Fruit fly (Drosophila melanogaster): ENCODE data around the gene t-cup.

Gene t-cup

dm6 chr2L:12463037-12463436 lies 34.1 kb downstream of the t-cup start (continued):
- TF ChIP-seq HLH3B (GFP tag; IDR thresholded peaks at IDR 0.05) (no peak), CG18619 (GFP tag; optimal IDR thresholded peaks at IDR 0.05) (no peak), CG12071 (GFP tag; optimal IDR thresholded peaks at IDR 0.05) (peak; percentile 66), CHES-1-like (GFP tag; optimal IDR thresholded peaks at IDR 0.05) (no peak), ara (GFP tag; IDR thresholded peaks at IDR 0.05) (no peak), sisA (GFP tag; IDR thresholded peaks at IDR 0.05) (no peak), ap (GFP tag; IDR thresholded peaks at IDR 0.05) (no peak), CG11456 (GFP tag; IDR thresholded peaks at IDR 0.05) (no peak), CG31224 (GFP tag; IDR thresholded peaks at IDR 0.05) (no peak), stc (GFP tag; IDR thresholded peaks at IDR 0.05) (no peak), Poxn (GFP tag; IDR thresholded peaks at IDR 0.05) (no peak), zfh1 (GFP tag; IDR thresholded peaks at IDR 0.05) (no peak), Dref (GFP tag; IDR thresholded peaks at IDR 0.05) (no peak), B-H1 (GFP tag; IDR thresholded peaks at IDR 0.05) (no peak), CG14014 (GFP tag; IDR thresholded peaks at IDR 0.05) (no peak; the same call in 1 of the 2 replicates), Hr78 (GFP tag; optimal IDR thresholded peaks at IDR 0.05) (no peak), CG11504 (tag; optimal IDR thresholded peaks at IDR 0.05) (peak; percentile 18), BEAF-32 (GFP tag; optimal IDR thresholded peaks at IDR 0.05) (no peak), CG11696 (GFP tag; IDR thresholded peaks at IDR 0.05) (no peak; the same call in 1 of the 2 replicates), CG11085 (GFP tag; IDR thresholded peaks at IDR 0.05) (no peak), fd3F (GFP tag; optimal IDR thresholded peaks at IDR 0.05) (no peak), Meics (GFP tag; optimal IDR thresholded peaks at IDR 0.05) (peak; percentile 20), lab (GFP tag; optimal IDR thresholded peaks at IDR 0.05) (peak; percentile 53), CG10462 (GFP tag; optimal IDR thresholded peaks at IDR 0.05) (no peak), en (GFP tag; optimal IDR thresholded peaks at IDR 0.05) (no peak), CG9609 (GFP tag; optimal IDR thresholded peaks at IDR 0.05) (no peak), YL-1 (GFP tag; optimal IDR thresholded peaks at IDR 0.05) (no peak), Dip2 (GFP tag; IDR thresholded peaks at IDR 0.05) (no peak), mld (GFP tag; IDR thresholded peaks at IDR 0.05; ENCODE audit: partially characterized antibody) (no peak), wdn (GFP tag; IDR thresholded peaks at IDR 0.05) (no peak), kay (GFP tag; optimal IDR thresholded peaks at IDR 0.05) (peak; percentile 6), ranshi (GFP tag; IDR thresholded peaks at IDR 0.05) (no peak), Dp (GFP tag; optimal IDR thresholded peaks at IDR 0.05) (no peak), Abd-B (GFP tag; optimal IDR thresholded peaks at IDR 0.05) (no peak), Asciz (GFP tag; optimal IDR thresholded peaks at IDR 0.05) (peak; percentile 69), twi (tag; optimal IDR thresholded peaks at IDR 0.05) (no peak), grau (tag; optimal IDR thresholded peaks at IDR 0.05) (peak; percentile 1), CG7839 (tag; optimal IDR thresholded peaks at IDR 0.05) (no peak), org-1 (GFP tag; optimal IDR thresholded peaks at IDR 0.05) (peak; percentile 10), tll (GFP tag; optimal IDR thresholded peaks at IDR 0.05) (no peak), CG12942 (GFP tag; optimal IDR thresholded peaks at IDR 0.05) (no peak), CG12299 (tag; optimal IDR thresholded peaks at IDR 0.05) (peak; percentile 4), CG10274 (GFP tag; optimal IDR thresholded peaks at IDR 0.05) (no peak), aop (GFP tag; IDR thresholded peaks at IDR 0.05) (no peak), Oli (tag; optimal IDR thresholded peaks at IDR 0.05) (no peak), CG1647 (GFP tag; optimal IDR thresholded peaks at IDR 0.05) (no peak), rib (GFP tag; IDR thresholded peaks at IDR 0.05) (0 out of 2 replicates have a peak, but pooled peaks have one; percentile 35), CG17912 (GFP tag; optimal IDR thresholded peaks at IDR 0.05) (no peak), sens-2 (GFP tag; IDR thresholded peaks at IDR 0.05) (no peak), pnt (GFP tag; optimal IDR thresholded peaks at IDR 0.05) (no peak), CG3407 (GFP tag; optimal IDR thresholded peaks at IDR 0.05) (peak; percentile 4), E2f1 (GFP tag; IDR thresholded peaks at IDR 0.05) (no peak)
